Fruit fly (Drosophila melanogaster): ENCODE measurements around the gene Rim.
A peak's percentile ranks its signal among the peaks of the same experiment; 100 is the strongest.

Gene Rim

dm6 chr3R:17897281-17897680 is 19.1 kb downstream of the Rim start:
- TF ChIP-seq CG31441 (GFP tag; IDR thresholded peaks at IDR 0.05) (no peak), NK7.1 (GFP tag; optimal IDR thresholded peaks at IDR 0.05) (no peak), Hr3 (GFP tag; optimal IDR thresholded peaks at IDR 0.05) (no peak), Med (GFP tag) (no peak), yki (optimal IDR thresholded peaks at IDR 0.05) (no peak), NFAT (GFP tag; IDR thresholded peaks at IDR 0.05) (no peak), CG34224 (GFP tag; IDR thresholded peaks at IDR 0.05; ENCODE audit: partially characterized antibody) (no peak), abd-A (tag; optimal IDR thresholded peaks at IDR 0.05) (peak; percentile 61), CG11456 (GFP tag; IDR thresholded peaks at IDR 0.05) (no peak), Oaz (GFP tag; IDR thresholded peaks at IDR 0.05) (no peak), MESR4 (GFP tag; optimal IDR thresholded peaks at IDR 0.05) (no peak), crol (GFP tag; IDR thresholded peaks at IDR 0.05) (peak; percentile 60; the same call in 1 of the 2 replicates), pros (GFP tag; optimal IDR thresholded peaks at IDR 0.05) (peak; percentile 41), ci (GFP tag; IDR thresholded peaks at IDR 0.05) (no peak), chinmo (GFP tag; IDR thresholded peaks at IDR 0.05; ENCODE audit: partially characterized antibody) (no peak), grn (GFP tag; optimal IDR thresholded peaks at IDR 0.05) (no peak), Dip2 (GFP tag; IDR thresholded peaks at IDR 0.05) (no peak), CG7987 (GFP tag; optimal IDR thresholded peaks at IDR 0.05) (no peak), scrt (GFP tag; optimal IDR thresholded peaks at IDR 0.05) (no peak), sisA (GFP tag; IDR thresholded peaks at IDR 0.05) (no peak), en (GFP tag; optimal IDR thresholded peaks at IDR 0.05) (no peak), bcd (GFP tag; optimal IDR thresholded peaks at IDR 0.05) (no peak), onecut (GFP tag; IDR thresholded peaks at IDR 0.05) (peak; percentile 94), CG6689 (GFP tag; IDR thresholded peaks at IDR 0.05) (no peak), CG7745 (tag; optimal IDR thresholded peaks at IDR 0.05) (no peak), gsb (GFP tag; IDR thresholded peaks at IDR 0.05) (no peak), Ets97D (GFP tag; optimal IDR thresholded peaks at IDR 0.05) (no peak)

DNA sequence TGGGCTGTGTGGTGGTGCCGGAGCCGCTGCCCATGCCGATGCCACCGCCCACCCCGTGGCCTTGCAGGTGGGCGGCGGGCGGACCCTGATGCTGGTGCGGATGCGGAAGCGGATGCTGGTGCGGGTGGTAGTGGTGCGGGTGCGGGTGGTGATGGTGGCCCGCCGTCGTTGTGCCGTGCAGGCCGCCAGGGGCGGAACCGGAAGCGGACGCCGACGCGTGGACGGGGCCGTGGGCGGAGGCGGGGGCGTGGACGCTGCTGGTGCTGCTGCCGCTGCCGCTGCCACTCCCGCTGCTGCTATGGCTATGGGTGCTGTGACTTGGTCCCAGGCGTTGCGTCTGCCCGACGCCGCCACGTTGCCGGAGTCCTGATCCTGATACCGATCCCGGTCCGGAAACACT is 25.4 kb downstream of the Rim start:
- no peak for TF ChIP-seq gfzf (GFP tag; optimal IDR thresholded peaks at IDR 0.05)
- 0 out of 2 replicates have a peak, but pooled peaks have one; percentile 9 for TF ChIP-seq CG9215 (GFP tag; IDR thresholded peaks at IDR 0.05)
- TF ChIP-seq Hr39 (optimal IDR thresholded peaks at IDR 0.05): peak; percentile 97
- TF ChIP-seq fd102C (GFP tag; optimal IDR thresholded peaks at IDR 0.05): no peak
- TF ChIP-seq CG17361 (GFP tag; IDR thresholded peaks at IDR 0.05): no peak
- 0 out of 2 replicates have a peak, but pooled peaks have one; percentile 20 for TF ChIP-seq sisA (GFP tag; IDR thresholded peaks at IDR 0.05)
- 0 out of 2 replicates have a peak, but pooled peaks have one; percentile 13 for TF ChIP-seq Dref (GFP tag; IDR thresholded peaks at IDR 0.05)
- no peak for TF ChIP-seq mam (GFP tag; optimal IDR thresholded peaks at IDR 0.05)

DNA sequence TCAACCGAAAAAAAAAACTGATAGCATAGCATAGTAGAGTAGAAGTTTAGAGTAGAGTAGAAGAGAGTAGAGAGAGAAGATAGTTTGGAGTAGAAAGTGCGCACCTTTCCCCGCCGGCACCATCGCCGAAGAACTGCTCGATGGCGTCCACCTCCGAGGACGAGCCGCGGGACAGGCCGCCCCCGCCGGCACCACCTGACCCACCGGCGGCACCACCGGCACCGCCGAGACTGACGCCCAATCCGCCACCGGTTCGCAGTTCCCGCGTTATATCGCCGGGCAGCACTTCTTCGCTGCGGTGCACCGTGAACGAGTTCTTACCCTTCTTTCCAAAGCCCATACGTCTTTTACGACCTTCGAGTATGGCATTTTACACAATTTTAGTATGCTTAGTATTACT is 35.3 kb downstream of the Rim start:
- no peak for TF ChIP-seq CG1792 (GFP tag; optimal IDR thresholded peaks at IDR 0.05)
- no peak for TF ChIP-seq Sox100B (GFP tag; optimal IDR thresholded peaks at IDR 0.05)
- TF ChIP-seq Hr39 (optimal IDR thresholded peaks at IDR 0.05): peak; percentile 27
- 0 out of 3 replicates have a peak, but pooled peaks have one; percentile 46 for TF ChIP-seq CG3726 (GFP tag; IDR thresholded peaks at IDR 0.05)
- TF ChIP-seq CG34376 (GFP tag; optimal IDR thresholded peaks at IDR 0.05): no peak
- no peak for TF ChIP-seq CG4730 (GFP tag; IDR thresholded peaks at IDR 0.05)
